Worm (Caenorhabditis elegans) whole organism, L4/young adult: Measurements from ENCODE around the gene K04G11.3.

ENCODE experiments used
- W03F9.2 ChIP-seq: fragments of 150-350 bp; optimal IDR thresholded peaks from 2 replicates; lab custom pipeline; 2014; ENCODE audit warnings: missing biosample characterization, missing genetic modification characterization
- dao-5 ChIP-seq: sonication (generic microtip); optimal IDR thresholded peaks from 2 replicates; lab custom pipeline; 2016; ENCODE audit warnings: missing genotype, missing genetic modification characterization, moderate library complexity, missing compliant biosample characterization

ce11 chrX:14349690-14350168 is 2.3 kb upstream of the K04G11.3 start, which contains the start of gene wdr-5.2:
- TF ChIP-seq W03F9.2 (tag; lab: Kevin White, UChicago) (no peak), dao-5 (tag; lab: Kevin White, UChicago) (no peak)
